Fruit fly (Drosophila melanogaster) whole organism, pupa: ENCODE measurements around the gene Lgr1.
A peak's percentile ranks its signal among the peaks of the same experiment; 100 is the strongest.

Experiments
- CG17806 ChIP-seq: fragments of 200-800 bp; sonication (Bioruptor generic); optimal IDR thresholded peaks from 2 replicates; lab custom pipeline; 2018; ENCODE audit warnings: missing biosample characterization, mild to moderate bottlenecking, missing genetic modification characterization, moderate library complexity
- CG4496 ChIP-seq: fragments of 200-800 bp; sonication (Bioruptor generic); IDR thresholded peaks from 3 replicates; pipeline ENCODE4 v1.3.6; 2022; ENCODE audit warnings: missing biosample characterization, missing genetic modification characterization
- EcR ChIP-seq: fragments of 200-800 bp; sonication (Bioruptor generic); optimal IDR thresholded peaks from 3 replicates; lab custom pipeline; 2019; ENCODE audit warnings: missing biosample characterization, missing genetic modification characterization, mild to moderate bottlenecking, moderate library complexity, missing genetic modification reagents
- rn ChIP-seq: fragments of 200-800 bp; sonication (Bioruptor generic); IDR thresholded peaks from 2 replicates; pipeline ENCODE4 v1.3.6; 2022; ENCODE audit warnings: missing biosample characterization, missing genetic modification characterization

- TF ChIP-seq EcR (GFP tag; lab: Kevin White, UChicago) (peak; percentile 75), CG17806 (tag; lab: Kevin White, UChicago) (peak; percentile 99), rn (peak; percentile 94), CG4496 (GFP tag; lab: Robert Waterston, UW) (peak; percentile 96)
These were observed 25.0 kb upstream of the Lgr1 start for dm6 chr3R:17700488-17701130.
